Worm (Caenorhabditis elegans) whole organism, L1 larva: Measurements from ENCODE around the gene Y62E10A.20.

Source experiments
- C16A3.4 ChIP-seq: fragments of 150-350 bp; optimal IDR thresholded peaks from 2 replicates; lab custom pipeline; 2014; ENCODE audit warnings: missing biosample characterization, missing genetic modification characterization
- Y116A8C.19 ChIP-seq: sonication (generic microtip); optimal IDR thresholded peaks from 2 replicates; lab custom pipeline; 2016; ENCODE audit warnings: missing compliant biosample characterization, missing genetic modification characterization, borderline replicate concordance
- alr-1 ChIP-seq: fragments of 200-800 bp; sonication (Bioruptor generic); optimal IDR thresholded peaks from 2 replicates; lab custom pipeline; 2018; ENCODE audit warnings: borderline replicate concordance, mild to moderate bottlenecking, missing genetic modification characterization, missing compliant biosample characterization
- aly-2 ChIP-seq: fragments of 150-350 bp; optimal IDR thresholded peaks from 2 replicates; lab custom pipeline; 2014; ENCODE audit warnings: missing biosample characterization, missing genetic modification characterization
- ama-1 ChIP-seq: fragments of 150-350 bp; optimal IDR thresholded peaks from 2 replicates; lab custom pipeline; 2014
- blmp-1 ChIP-seq: fragments of 150-350 bp; optimal IDR thresholded peaks from 2 replicates; lab custom pipeline; 2014; ENCODE audit warnings: missing biosample characterization, missing genetic modification characterization
- ceh-63 ChIP-seq: fragments of 200-800 bp; sonication (Bioruptor generic); optimal IDR thresholded peaks from 2 replicates; lab custom pipeline; 2018; ENCODE audit warnings: mild to moderate bottlenecking, missing genetic modification characterization, missing compliant biosample characterization
- ceh-8 ChIP-seq: fragments of 200-800 bp; sonication (Bioruptor generic); optimal IDR thresholded peaks from 2 replicates; lab custom pipeline; 2018; ENCODE audit warnings: mild to moderate bottlenecking, missing genetic modification characterization, moderate library complexity, missing compliant biosample characterization
- ceh-82 ChIP-seq, 3 experiments: fragments of 150-350 bp in 1 of 3; sonication (generic microtip) in 2 of 3; optimal IDR thresholded peaks; 2 replicates each; lab custom pipeline; 2014 to 2017; ENCODE audit warnings: missing biosample characterization in 3 of 3, missing genetic modification characterization in 3 of 3
- ceh-90 ChIP-seq: sonication (generic microtip); optimal IDR thresholded peaks from 2 replicates; lab custom pipeline; 2016; ENCODE audit warnings: missing genetic modification characterization, missing compliant biosample characterization
- ces-1 ChIP-seq: fragments of 150-350 bp; optimal IDR thresholded peaks from 2 replicates; lab custom pipeline; 2014; ENCODE audit warnings: missing biosample characterization, missing genetic modification reagents, missing genetic modification characterization
- efl-3 ChIP-seq: fragments of 200-800 bp; sonication (Bioruptor generic); optimal IDR thresholded peaks from 2 replicates; lab custom pipeline; 2018; ENCODE audit warnings: mild to moderate bottlenecking, missing genetic modification characterization, missing compliant biosample characterization
- elt-2 ChIP-seq: sonication (generic microtip); optimal IDR thresholded peaks from 2 replicates; lab custom pipeline; 2016; ENCODE audit warnings: missing genetic modification characterization, mild to moderate bottlenecking, inconsistent platforms, missing compliant biosample characterization, missing genetic modification reagents
- elt-3 ChIP-seq, 6 experiments: fragments of 150-350 bp in 1 of 6; sonication (generic microtip); optimal IDR thresholded peaks; 2 replicates each; lab custom pipeline; 2017 to 2018; ENCODE audit warnings: missing biosample characterization in 6 of 6, missing genetic modification characterization in 6 of 6, inconsistent platforms in 1 of 6
- fkh-8 ChIP-seq: sonication (generic microtip); optimal IDR thresholded peaks from 2 replicates; lab custom pipeline; 2016; ENCODE audit warnings: mild to moderate bottlenecking, missing genetic modification characterization, missing compliant biosample characterization
- fos-1 ChIP-seq: fragments of 150-350 bp; optimal IDR thresholded peaks from 2 replicates; lab custom pipeline; 2014; ENCODE audit warnings: missing biosample characterization, missing genetic modification characterization
- grh-1 ChIP-seq: fragments of 200-800 bp; sonication (Bioruptor generic); IDR thresholded peaks from 2 replicates; pipeline ENCODE4 v1.3.6; 2022; ENCODE audit warnings: missing genetic modification reagents, missing genetic modification characterization, missing compliant biosample characterization
- hlh-4 ChIP-seq: sonication (generic microtip); optimal IDR thresholded peaks from 2 replicates; lab custom pipeline; 2016; ENCODE audit warnings: mild to moderate bottlenecking, missing genetic modification characterization, missing compliant biosample characterization
- irx-1 ChIP-seq: sonication (generic microtip); optimal IDR thresholded peaks from 2 replicates; lab custom pipeline; 2016; ENCODE audit warnings: missing genetic modification characterization, missing compliant biosample characterization
- lin-13 ChIP-seq: fragments of 150-350 bp; optimal IDR thresholded peaks from 2 replicates; lab custom pipeline; 2014; ENCODE audit warnings: missing biosample characterization, missing genetic modification reagents, missing genetic modification characterization
- lin-15B ChIP-seq: fragments of 150-350 bp; sonication (generic microtip); optimal IDR thresholded peaks from 3 replicates; lab custom pipeline; 2014; ENCODE audit warnings: missing biosample characterization, missing genetic modification characterization
- lin-35 ChIP-seq, 2 experiments: fragments of 150-350 bp; optimal IDR thresholded peaks; 2 replicates each; lab custom pipeline; 2014; ENCODE audit warnings: missing biosample characterization in 2 of 2, missing genetic modification characterization in 2 of 2, missing genetic modification reagents in 2 of 2
- lsy-2 ChIP-seq, 2 experiments: fragments of 150-350 bp; optimal IDR thresholded peaks; 2 replicates each; lab custom pipeline; 2014; ENCODE audit warnings: missing biosample characterization in 2 of 2, missing genetic modification characterization in 2 of 2
- mdl-1 ChIP-seq, 2 experiments: fragments of 150-350 bp; optimal IDR thresholded peaks; 2 replicates each; lab custom pipeline; 2014 to 2017; ENCODE audit warnings: missing biosample characterization in 2 of 2, missing genetic modification characterization in 2 of 2, inconsistent platforms in 1 of 2
- mef-2 ChIP-seq: fragments of 150-350 bp; optimal IDR thresholded peaks from 2 replicates; lab custom pipeline; 2014; ENCODE audit warnings: missing biosample characterization, missing genetic modification characterization
- mep-1 ChIP-seq: fragments of 150-350 bp; optimal IDR thresholded peaks from 2 replicates; lab custom pipeline; 2014; ENCODE audit warnings: missing biosample characterization, missing genetic modification characterization
- nhr-12 ChIP-seq: sonication (generic microtip); optimal IDR thresholded peaks from 2 replicates; lab custom pipeline; 2017; ENCODE audit warnings: missing biosample characterization, missing genetic modification characterization
- nhr-237 ChIP-seq: fragments of 150-350 bp; optimal IDR thresholded peaks from 2 replicates; lab custom pipeline; 2014; ENCODE audit warnings: missing biosample characterization, missing genetic modification characterization
- nhr-28 ChIP-seq: fragments of 150-350 bp; optimal IDR thresholded peaks from 2 replicates; lab custom pipeline; 2014; ENCODE audit warnings: missing biosample characterization, missing genetic modification characterization
- nhr-71 ChIP-seq: sonication (generic microtip); optimal IDR thresholded peaks from 2 replicates; lab custom pipeline; 2016; ENCODE audit warnings: mild to moderate bottlenecking, missing genetic modification characterization, moderate library complexity, missing compliant biosample characterization
- nhr-76 ChIP-seq: sonication (generic microtip); optimal IDR thresholded peaks from 2 replicates; lab custom pipeline; 2017; ENCODE audit warnings: missing biosample characterization, missing genetic modification characterization
- nhr-85 ChIP-seq: sonication (generic microtip); peaks from one replicate; lab custom pipeline; 2016; ENCODE audit warnings: missing genetic modification characterization, inconsistent platforms, missing compliant biosample characterization
- nhr-90 ChIP-seq: sonication (generic microtip); optimal IDR thresholded peaks from 2 replicates; lab custom pipeline; 2016; ENCODE audit warnings: mild to moderate bottlenecking, missing genetic modification characterization, missing compliant biosample characterization; ENCODE audit not compliant: poor library complexity
- pag-3 ChIP-seq: sonication (generic microtip); optimal IDR thresholded peaks from 2 replicates; lab custom pipeline; 2017; ENCODE audit warnings: missing genetic modification characterization, mild to moderate bottlenecking, missing compliant biosample characterization, antibody characterized with exemption, borderline replicate concordance; ENCODE audit not compliant: insufficient read depth
- skn-1 ChIP-seq: fragments of 150-350 bp; optimal IDR thresholded peaks from 2 replicates; lab custom pipeline; 2014; ENCODE audit warnings: missing biosample characterization, missing genetic modification characterization
- snpc-4 ChIP-seq: fragments of 150-350 bp; optimal IDR thresholded peaks from 2 replicates; lab custom pipeline; 2014; ENCODE audit warnings: missing biosample characterization, missing genetic modification characterization
- snu-23 ChIP-seq: sonication (generic microtip); optimal IDR thresholded peaks from 2 replicates; lab custom pipeline; 2016; ENCODE audit warnings: missing genetic modification characterization, missing compliant biosample characterization
- sox-4 ChIP-seq: sonication (generic microtip); optimal IDR thresholded peaks from 2 replicates; lab custom pipeline; 2016; ENCODE audit warnings: missing genetic modification characterization, missing compliant biosample characterization
- swsn-7 ChIP-seq: sonication (generic microtip); optimal IDR thresholded peaks from 2 replicates; lab custom pipeline; 2016; ENCODE audit warnings: missing genetic modification characterization, missing compliant biosample characterization
- unc-30 ChIP-seq: sonication (generic microtip); optimal IDR thresholded peaks from 2 replicates; lab custom pipeline; 2017; ENCODE audit warnings: missing biosample characterization, missing genetic modification characterization
- xbp-1 ChIP-seq: sonication (generic microtip); optimal IDR thresholded peaks from 2 replicates; lab custom pipeline; 2016; ENCODE audit warnings: missing genetic modification characterization, missing compliant biosample characterization
- zag-1 ChIP-seq: fragments of 150-350 bp; optimal IDR thresholded peaks from 2 replicates; lab custom pipeline; 2014; ENCODE audit warnings: missing biosample characterization, missing genetic modification characterization
- ztf-4 ChIP-seq: fragments of 150-350 bp; optimal IDR thresholded peaks from 2 replicates; lab custom pipeline; 2014; ENCODE audit warnings: missing biosample characterization, missing genetic modification characterization

Gene Y62E10A.20

DNA sequence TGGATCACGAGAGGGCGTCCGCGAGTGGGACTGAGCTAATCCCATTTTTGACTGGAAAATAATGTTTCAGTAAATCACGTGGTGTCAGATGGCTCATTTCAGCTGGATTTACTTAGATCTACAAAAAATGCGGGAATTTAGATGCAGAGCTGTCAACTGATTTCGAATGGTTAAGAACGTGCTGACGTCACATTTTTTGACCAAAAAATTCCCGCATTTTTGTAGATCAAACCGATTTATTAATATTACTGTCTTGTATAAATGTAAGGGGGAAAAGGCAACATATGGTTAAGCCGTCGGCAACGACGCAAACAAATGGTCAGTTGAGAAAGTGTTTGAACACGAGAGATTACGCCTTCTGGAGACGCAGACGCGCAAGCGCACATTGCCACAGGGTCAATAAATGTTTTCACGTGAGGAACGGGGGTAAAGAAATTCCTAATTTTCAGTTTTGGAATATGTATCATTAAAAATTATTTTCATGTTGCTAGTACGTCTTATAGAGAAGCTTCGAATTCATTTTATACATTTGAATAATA is 27.0 kb upstream of the Y62E10A.20 start, which contains the start of gene gcl-1 (continued):
- TF ChIP-seq ceh-63 (GFP tag; lab: Kevin White, UChicago) (no peak), aly-2 (tag; lab: Kevin White, UChicago) (no peak), irx-1 (tag; lab: Kevin White, UChicago) (no peak), hlh-4 (no peak)
- TF ChIP-seq, all 84 proteins: peak for 6

- TF ChIP-seq blmp-1 (tag; lab: Kevin White, UChicago) (peak; percentile 80), lin-35 (GFP tag; optimal IDR thresholded peaks at IDR 0.05; lab: Kevin White, UChicago) (no peak)
Observed at ce11 chrIV:13408018-13408417, 22.1 kb upstream of the Y62E10A.20 start, which contains the start of gene Y62E10A.19. Gene Y62E10A.19 (minus strand): TSS chrIV:13408306.

DNA sequence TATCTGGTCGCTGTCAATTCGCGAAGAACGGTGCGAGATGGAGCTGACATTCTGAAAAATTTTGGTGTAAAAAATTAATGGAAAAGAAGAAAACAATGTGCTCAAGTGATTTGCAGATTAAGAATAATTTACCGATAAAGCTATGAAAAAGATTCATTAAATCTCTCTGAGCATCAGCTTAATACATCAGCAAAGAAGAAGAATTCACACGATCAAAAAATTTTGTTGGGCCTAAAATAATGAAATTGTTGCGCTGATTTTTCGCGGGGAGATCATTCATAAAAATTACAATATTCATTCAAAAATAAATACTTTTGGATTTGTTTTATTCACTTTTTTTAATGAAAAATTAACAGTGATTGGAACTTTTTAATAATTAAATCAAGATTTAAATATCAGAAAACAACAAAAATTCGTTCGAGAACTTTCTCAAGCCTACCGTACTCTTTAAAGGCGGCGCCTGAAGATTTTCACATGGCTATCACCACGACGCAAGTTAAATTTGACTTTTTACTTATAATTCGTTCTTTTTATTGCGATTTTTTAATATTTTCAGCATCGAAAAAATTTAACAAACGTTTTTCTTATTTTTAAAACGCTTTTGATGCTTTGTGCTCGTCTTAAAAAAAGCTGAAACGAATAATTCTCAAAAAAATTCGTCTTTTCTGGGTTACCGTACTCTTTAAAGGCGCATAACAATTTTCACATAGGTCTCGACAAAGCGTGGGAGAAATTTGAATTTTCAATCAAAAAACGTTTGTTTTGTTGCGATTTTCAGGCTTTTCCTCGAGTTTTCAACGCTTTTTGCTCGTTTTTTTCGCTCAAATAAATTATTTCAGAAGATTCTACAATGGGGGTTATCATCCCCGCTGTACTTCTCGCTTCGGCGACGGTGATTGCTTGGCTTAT is 14.8 kb upstream of the Y62E10A.20 start, which contains the start of the genes memi-2 and cyp-31A5:
Gene memi-2, minus strand, starts transcription at position 51 of the 909 bp plus-strand sequence.
Gene cyp-31A5, plus strand, starts transcription at position 834 of the 909 bp plus-strand sequence.
- no peak for TF ChIP-seq snu-23 (GFP tag; lab: Kevin White, UChicago)
- no peak for TF ChIP-seq elt-2 (tag; lab: Kevin White, UChicago)
- no peak for TF ChIP-seq nhr-12 (tag; lab: Kevin White, UChicago)
- no peak for TF ChIP-seq ceh-90 (tag; lab: Kevin White, UChicago)
- TF ChIP-seq aly-2 (tag; lab: Kevin White, UChicago), result no peak
- no peak for TF ChIP-seq nhr-237
- TF ChIP-seq grh-1, result no peak
- no peak for TF ChIP-seq nhr-71
- TF ChIP-seq irx-1 (tag; lab: Kevin White, UChicago), result no peak

ce11 chrIV:13398728-13399127 is 12.8 kb upstream of the Y62E10A.20 start, which contains the start of gene Y62E10A.13:
Gene Y62E10A.13 (minus strand): TSS chrIV:13399053.
- TF ChIP-seq mdl-1 (tag; optimal IDR thresholded peaks at IDR 0.05; lab: Kevin White, UChicago) (peak in 1 of 2 experiments; percentile 17), efl-3 (GFP tag; lab: Kevin White, UChicago) (no peak)
- TF ChIP-seq, all 84 proteins: peak for 1

DNA sequence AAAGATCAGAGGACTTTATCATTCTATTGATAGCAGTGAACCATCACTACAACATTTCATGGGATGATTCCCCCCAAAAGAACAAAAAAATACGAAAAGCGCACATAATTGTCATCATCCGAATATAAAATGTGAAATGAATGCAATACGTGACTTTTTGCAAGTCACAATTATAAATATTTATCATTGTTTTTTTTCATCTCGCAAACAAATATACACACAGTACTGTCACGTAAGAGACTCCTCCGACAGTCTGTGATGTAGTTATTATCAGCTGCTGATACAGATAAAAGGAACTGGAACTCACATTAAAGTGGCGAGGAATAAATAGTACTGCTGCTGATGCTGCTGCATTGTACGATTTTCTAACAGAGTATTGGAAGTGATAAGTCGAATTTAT is 10.5 kb upstream of the Y62E10A.20 start:
- no peak for TF ChIP-seq snpc-4
- TF ChIP-seq skn-1 (tag; lab: Kevin White, UChicago), result no peak
- TF ChIP-seq nhr-76 (tag; lab: Kevin White, UChicago), result no peak
- no peak for TF ChIP-seq unc-30 (tag; lab: Kevin White, UChicago)
- no peak for TF ChIP-seq ceh-82 (tag; optimal IDR thresholded peaks at IDR 0.05; lab: Kevin White, UChicago)
- TF ChIP-seq fos-1 (tag; lab: Kevin White, UChicago), result no peak
- no peak for TF ChIP-seq C16A3.4 (tag; lab: Kevin White, UChicago)
- no peak for TF ChIP-seq pag-3 (tag; lab: Kevin White, UChicago)
- TF ChIP-seq nhr-28 (tag; lab: Kevin White, UChicago), result no peak
- TF ChIP-seq lsy-2 (tag; optimal IDR thresholded peaks at IDR 0.05; lab: Kevin White, UChicago), result no peak
- no peak for TF ChIP-seq swsn-7 (tag; lab: Kevin White, UChicago)
- no peak for TF ChIP-seq mep-1 (tag; lab: Kevin White, UChicago)
- TF ChIP-seq lin-15B (tag; lab: Kevin White, UChicago), result no peak
- peak; percentile 80 for TF ChIP-seq elt-2 (tag; lab: Kevin White, UChicago)
- TF ChIP-seq Y116A8C.19 (tag; lab: Kevin White, UChicago), result no peak
- no peak for TF ChIP-seq nhr-85 (tag; lab: Kevin White, UChicago)
- no peak for TF ChIP-seq ama-1 (lab: Kevin White, UChicago)
- TF ChIP-seq sox-4 (tag; lab: Kevin White, UChicago), result no peak
- TF ChIP-seq xbp-1 (tag; lab: Kevin White, UChicago), result no peak
- no peak for TF ChIP-seq mef-2
- no peak for TF ChIP-seq ceh-8
- no peak for TF ChIP-seq fkh-8 (tag; lab: Kevin White, UChicago)
- TF ChIP-seq ztf-4 (tag; lab: Kevin White, UChicago), result no peak
- no peak for TF ChIP-seq zag-1 (tag; lab: Kevin White, UChicago)
- TF ChIP-seq ces-1 (GFP tag; lab: Kevin White, UChicago), result no peak
- peak; percentile 32 for TF ChIP-seq nhr-90
- TF ChIP-seq alr-1, result no peak
- TF ChIP-seq nhr-71, result peak; percentile 27
- TF ChIP-seq lin-13 (GFP tag; lab: Kevin White, UChicago), result no peak
- no peak for TF ChIP-seq elt-3 (tag; optimal IDR thresholded peaks at IDR 0.05; lab: Kevin White, UChicago)
